Worm (Caenorhabditis elegans) whole organism, young adult: ENCODE data around the gene srv-3.

Source experiments
- ama-1 ChIP-seq, 3 experiments: fragments of 150-350 bp in 1 of 3; sonication (generic microtip) in 2 of 3; optimal IDR thresholded peaks; 2 replicates each; lab custom pipeline; 2014 to 2018; ENCODE audit warnings: missing biosample characterization in 2 of 3, missing genetic modification characterization in 2 of 3, missing genetic modification reagents in 2 of 3
- nfya-2 ChIP-seq: fragments of 200-800 bp; sonication (Bioruptor generic); IDR thresholded peaks from 2 replicates; pipeline ENCODE4 v1.3.6; 2022; ENCODE audit warnings: missing genetic modification reagents, missing genetic modification characterization, missing compliant biosample characterization
- xnd-1 ChIP-seq: sonication (generic microtip); optimal IDR thresholded peaks from 2 replicates; lab custom pipeline; 2016; ENCODE audit warnings: missing genotype, missing genetic modification reagents, missing genetic modification characterization, missing compliant biosample characterization

DNA sequence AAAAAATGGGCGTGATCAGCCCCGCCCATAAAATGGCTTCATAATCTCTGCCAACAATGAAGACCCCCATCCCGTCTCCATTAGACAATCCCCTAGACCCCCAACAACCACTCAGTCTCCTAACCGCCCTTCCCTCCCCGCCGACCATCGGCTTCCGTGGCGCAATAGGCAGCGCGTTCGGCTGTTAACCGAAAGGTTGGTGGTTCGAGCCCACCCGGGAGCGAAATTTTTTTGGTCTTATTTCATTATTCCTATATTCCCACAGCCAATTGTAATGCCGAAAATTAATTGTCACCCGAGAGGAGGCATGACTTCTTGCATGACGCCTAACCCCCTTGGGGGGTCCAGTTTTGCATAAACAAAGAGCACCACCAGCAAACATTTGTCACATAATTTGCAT lies 14.1 kb upstream of the srv-3 start:
- TF ChIP-seq xnd-1 (tag; lab: Kevin White, UChicago) (no peak), nfya-2 (GFP tag; lab: Robert Waterston, UW) (no peak), ama-1 (optimal IDR thresholded peaks at IDR 0.05; lab: Kevin White, UChicago) (no peak), ama-1 (GFP tag; optimal IDR thresholded peaks at IDR 0.05; lab: Kevin White, UChicago) (no peak)
